Fruit fly (Drosophila melanogaster) whole organism, embryonic: ENCODE measurements around the gene CG5846.

Experiments used
- Aef1 ChIP-seq: fragments of 200-800 bp; sonication (Bioruptor generic); IDR thresholded peaks from 3 replicates; pipeline ENCODE4 v1.3.6; 2022; ENCODE audit warnings: missing biosample characterization, missing genetic modification characterization
- CG10431 ChIP-seq: fragments of 200-800 bp; sonication (Bioruptor generic); optimal IDR thresholded peaks from 3 replicates; lab custom pipeline; 2018; ENCODE audit warnings: missing biosample characterization, mild to moderate bottlenecking, missing genetic modification characterization
- CG10654 ChIP-seq: fragments of 200-800 bp; sonication (Bioruptor generic); optimal IDR thresholded peaks from 2 replicates; lab custom pipeline; 2016; ENCODE audit warnings: missing biosample characterization, missing genetic modification characterization
- CG11723 ChIP-seq: fragments of 200-800 bp; sonication (Bioruptor generic); optimal IDR thresholded peaks from 2 replicates; lab custom pipeline; 2017; ENCODE audit warnings: missing biosample characterization, mild to moderate bottlenecking, missing genetic modification characterization
- CG13287 ChIP-seq: fragments of 200-800 bp; sonication (Bioruptor generic); IDR thresholded peaks from 2 replicates; pipeline ENCODE4 v1.3.6; 2022; ENCODE audit warnings: missing biosample characterization, missing genetic modification characterization; ENCODE audit not compliant: partially characterized antibody
- CG14667 ChIP-seq: fragments of 200-800 bp; sonication (Bioruptor generic); IDR thresholded peaks from 2 replicates; pipeline ENCODE4 v1.3.6; 2022; ENCODE audit warnings: missing biosample characterization, missing genetic modification characterization
- CG14860 ChIP-seq: fragments of 200-800 bp; sonication (Bioruptor generic); IDR thresholded peaks from 3 replicates; pipeline ENCODE4 v1.3.6; 2022; ENCODE audit warnings: missing biosample characterization, missing genetic modification characterization; ENCODE audit not compliant: partially characterized antibody
- CG15011 ChIP-seq: fragments of 200-800 bp; sonication (Bioruptor generic); optimal IDR thresholded peaks from 3 replicates; lab custom pipeline; 2018; ENCODE audit warnings: missing biosample characterization, mild to moderate bottlenecking, missing genetic modification characterization
- CG18476 ChIP-seq: fragments of 200-800 bp; sonication (Bioruptor generic); optimal IDR thresholded peaks from 2 replicates; lab custom pipeline; 2016; ENCODE audit warnings: missing biosample characterization, mild to moderate bottlenecking, missing genetic modification characterization
- CG2116 ChIP-seq: fragments of 200-800 bp; sonication (Bioruptor generic); optimal IDR thresholded peaks from 3 replicates; lab custom pipeline; 2018; ENCODE audit warnings: missing biosample characterization, mild to moderate bottlenecking, missing genetic modification characterization
- CG31388 ChIP-seq: fragments of 200-800 bp; sonication (Bioruptor generic); optimal IDR thresholded peaks from 2 replicates; lab custom pipeline; 2016; ENCODE audit warnings: missing biosample characterization, missing genetic modification characterization
- CG3281 ChIP-seq: fragments of 200-800 bp; sonication (Bioruptor generic); optimal IDR thresholded peaks from 3 replicates; lab custom pipeline; 2017; ENCODE audit warnings: missing biosample characterization, mild to moderate bottlenecking, missing genetic modification characterization
- CG3847 ChIP-seq: fragments of 200-800 bp; sonication (Bioruptor generic); IDR thresholded peaks from 2 replicates; pipeline ENCODE4 v1.3.6; 2022; ENCODE audit warnings: missing biosample characterization, missing genetic modification characterization
- CG6765 ChIP-seq: fragments of 200-800 bp; sonication (Bioruptor generic); optimal IDR thresholded peaks from 3 replicates; lab custom pipeline; 2017; ENCODE audit warnings: missing biosample characterization, mild to moderate bottlenecking, missing genetic modification characterization
- CG6813 ChIP-seq: fragments of 200-800 bp; sonication (Bioruptor generic); optimal IDR thresholded peaks from 2 replicates; lab custom pipeline; 2017; ENCODE audit warnings: missing biosample characterization, missing genetic modification characterization, mild to moderate bottlenecking, moderate library complexity, missing genetic modification reagents
- Dbx ChIP-seq: fragments of 200-800 bp; sonication (Bioruptor generic); IDR thresholded peaks from 3 replicates; pipeline ENCODE4 v1.3.6; 2022; ENCODE audit warnings: missing biosample characterization, missing genetic modification characterization
- Ets65A ChIP-seq: fragments of 200-800 bp; sonication (Bioruptor generic); peaks from one replicate; lab custom pipeline; 2016; ENCODE audit warnings: missing biosample characterization, missing genetic modification characterization
- H2.0 ChIP-seq: fragments of 200-800 bp; sonication (Bioruptor generic); IDR thresholded peaks from 2 replicates; pipeline ENCODE4 v1.3.6; 2022; ENCODE audit warnings: missing biosample characterization, missing genetic modification characterization
- HLH54F ChIP-seq: fragments of 200-800 bp; sonication (Bioruptor generic); optimal IDR thresholded peaks from 3 replicates; lab custom pipeline; 2016; ENCODE audit warnings: missing biosample characterization, missing genetic modification characterization
- Med ChIP-seq: fragments of 200-800 bp; sonication (Bioruptor generic); peaks from one replicate; lab custom pipeline; 2016; ENCODE audit warnings: missing biosample characterization, missing genetic modification characterization, mild to moderate bottlenecking, inconsistent platforms, moderate library complexity
- Nf-YB ChIP-seq: fragments of 200-800 bp; sonication (Bioruptor generic); optimal IDR thresholded peaks from 3 replicates; lab custom pipeline; 2019; ENCODE audit warnings: missing biosample characterization, mild to moderate bottlenecking, missing genetic modification characterization, moderate library complexity
- Opbp ChIP-seq: fragments of 200-800 bp; sonication (Bioruptor generic); IDR thresholded peaks from 3 replicates; pipeline ENCODE4 v1.3.6; 2022; ENCODE audit warnings: missing biosample characterization, missing genetic modification characterization; ENCODE audit not compliant: partially characterized antibody
- Scr ChIP-seq: fragments of 200-800 bp; sonication (Bioruptor generic); IDR thresholded peaks from 2 replicates; pipeline ENCODE4 v1.3.6; 2022; ENCODE audit warnings: missing biosample characterization, missing genetic modification characterization; ENCODE audit not compliant: partially characterized antibody
- Spps ChIP-seq: fragments of 200-800 bp; sonication (Bioruptor generic); optimal IDR thresholded peaks from 2 replicates; lab custom pipeline; 2018; ENCODE audit warnings: missing biosample characterization, mild to moderate bottlenecking, missing genetic modification characterization
- Tbp ChIP-seq: fragments of >200 bp; optimal IDR thresholded peaks from 2 replicates; lab custom pipeline; 2018; ENCODE audit warnings: missing biosample characterization, missing genetic modification characterization
- bbx ChIP-seq: fragments of 200-800 bp; sonication (Bioruptor generic); IDR thresholded peaks from 2 replicates; pipeline ENCODE4 v1.3.6; 2022; ENCODE audit warnings: missing biosample characterization, missing genetic modification characterization; ENCODE audit not compliant: partially characterized antibody
- ci ChIP-seq: fragments of 200-800 bp; sonication (Bioruptor generic); IDR thresholded peaks from 3 replicates; pipeline ENCODE4 v1.3.6; 2022; ENCODE audit warnings: missing biosample characterization, missing genetic modification characterization
- corto ChIP-seq: fragments of 200-800 bp; sonication (Bioruptor generic); optimal IDR thresholded peaks from 2 replicates; lab custom pipeline; 2016; ENCODE audit warnings: missing biosample characterization, mild to moderate bottlenecking, missing genetic modification characterization, moderate library complexity
- crp ChIP-seq, 2 experiments: fragments of 200-800 bp; sonication (Bioruptor generic); optimal IDR thresholded peaks; 2 replicates in 1 of 2; 3 replicates in 1 of 2; lab custom pipeline; 2017; ENCODE audit warnings: missing biosample characterization in 2 of 2, missing genetic modification characterization in 2 of 2, mild to moderate bottlenecking in 1 of 2, moderate library complexity in 1 of 2
- cwo ChIP-seq: fragments of 200-800 bp; sonication (Bioruptor generic); optimal IDR thresholded peaks from 3 replicates; lab custom pipeline; 2017; ENCODE audit warnings: missing biosample characterization, missing genetic modification characterization, mild to moderate bottlenecking, moderate library complexity, missing genetic modification reagents
- gsb ChIP-seq: fragments of 200-800 bp; sonication (Bioruptor generic); IDR thresholded peaks from 2 replicates; pipeline ENCODE4 v1.3.6; 2022; ENCODE audit warnings: missing biosample characterization, missing genetic modification characterization
- hb ChIP-seq: fragments of 200-800 bp; sonication (Bioruptor generic); IDR thresholded peaks from 3 replicates; pipeline ENCODE4 v1.3.6; 2022; ENCODE audit warnings: missing biosample characterization, missing genetic modification characterization; ENCODE audit not compliant: partially characterized antibody
- insv ChIP-seq, 2 experiments: fragments of 200-800 bp; sonication (Bioruptor generic); optimal IDR thresholded peaks; 3 replicates each; lab custom pipeline; 2016 to 2018; ENCODE audit warnings: missing biosample characterization in 2 of 2, missing genetic modification characterization in 2 of 2
- jigr1 ChIP-seq: fragments of 200-800 bp; sonication (Bioruptor generic); IDR thresholded peaks from 3 replicates; pipeline ENCODE4 v1.3.6; 2022; ENCODE audit warnings: missing biosample characterization, missing genetic modification characterization
- lov ChIP-seq, 2 experiments: fragments of 200-800 bp in 1 of 2; fragments of >200 bp in 1 of 2; sonication (Bioruptor generic) in 1 of 2; IDR thresholded peaks in 1 of 2; optimal IDR thresholded peaks in 1 of 2; 2 replicates in 1 of 2; 3 replicates in 1 of 2; pipeline versions ENCODE4 v1.3.6 to Lab custom; 2017 to 2022; ENCODE audit warnings: missing biosample characterization in 1 of 2, missing genetic modification characterization in 1 of 2
- nerfin-2 ChIP-seq: fragments of 200-800 bp; sonication (Bioruptor generic); IDR thresholded peaks from 2 replicates; pipeline ENCODE4 v1.3.6; 2022; ENCODE audit warnings: missing biosample characterization, missing genetic modification characterization; ENCODE audit not compliant: partially characterized antibody
- prd ChIP-seq, 3 experiments: fragments of >200 bp in 2 of 3; fragments of 200-800 bp in 1 of 3; sonication (Bioruptor generic) in 1 of 3; optimal IDR thresholded peaks in 2 of 3; IDR thresholded peaks in 1 of 3; 2 replicates in 2 of 3; 3 replicates in 1 of 3; pipeline versions ENCODE4 v1.3.6 to Lab custom; 2017 to 2022; ENCODE audit warnings: missing biosample characterization in 1 of 3, missing genetic modification characterization in 1 of 3
- pzg ChIP-seq: fragments of 200-800 bp; sonication (Bioruptor generic); optimal IDR thresholded peaks from 3 replicates; lab custom pipeline; 2018; ENCODE audit warnings: missing biosample characterization, mild to moderate bottlenecking, missing genetic modification characterization, moderate library complexity
- vnd ChIP-seq: fragments of 200-800 bp; sonication (Bioruptor generic); IDR thresholded peaks from 3 replicates; pipeline ENCODE4 v1.3.6; 2022; ENCODE audit warnings: missing biosample characterization, missing genetic modification characterization; ENCODE audit not compliant: partially characterized antibody
- wor ChIP-seq: fragments of 200-800 bp; sonication (Bioruptor generic); IDR thresholded peaks from 2 replicates; pipeline ENCODE4 v1.3.6; 2022; ENCODE audit warnings: missing biosample characterization, missing genetic modification characterization

CG5846 gene

dm6 chr2L:9919949-9920348 is 37.1 kb downstream of the CG5846 start, which contains the start of gene CG4594 (continued):
- TF ChIP-seq vnd (GFP tag; lab: Robert Waterston, UW) (no peak), Spps (no peak), Nf-YB (no peak), CG18476 (no peak), Dbx (GFP tag; lab: Robert Waterston, UW) (no peak), crp (GFP tag; optimal IDR thresholded peaks at IDR 0.05; lab: Kevin White, UChicago) (peak in 1 of 2 experiments; percentile 71), CG3847 (GFP tag; lab: Robert Waterston, UW) (no peak), CG3281 (GFP tag; lab: Kevin White, UChicago) (no peak), cwo (GFP tag; lab: Kevin White, UChicago) (no peak), CG15011 (no peak), CG13287 (GFP tag; lab: Robert Waterston, UW) (no peak), nerfin-2 (GFP tag; lab: Robert Waterston, UW) (peak; percentile 41; the same call in 1 of the 2 replicates), H2.0 (GFP tag; lab: Robert Waterston, UW) (no peak), ci (GFP tag; lab: Robert Waterston, UW) (no peak), Aef1 (GFP tag; lab: Robert Waterston, UW) (no peak), CG2116 (GFP tag; lab: Kevin White, UChicago) (peak; percentile 3), CG10654 (GFP tag; lab: Kevin White, UChicago) (no peak), insv (GFP tag; optimal IDR thresholded peaks at IDR 0.05; lab: Kevin White, UChicago) (no peak), Scr (GFP tag; lab: Robert Waterston, UW) (0 out of 2 replicates have a peak, but pooled peaks have one; percentile 32), prd (optimal IDR thresholded peaks at IDR 0.05; lab: Kevin White, UChicago) (no peak), prd (GFP tag; IDR thresholded peaks at IDR 0.05; lab: Robert Waterston, UW) (no peak), lov (optimal IDR thresholded peaks at IDR 0.05; lab: Kevin White, UChicago) (no peak), lov (GFP tag; IDR thresholded peaks at IDR 0.05; lab: Robert Waterston, UW) (no peak), pzg (peak; percentile 17), CG14667 (no peak), corto (GFP tag; lab: Kevin White, UChicago) (no peak), CG14860 (GFP tag; lab: Robert Waterston, UW) (0 out of 3 replicates have a peak, but pooled peaks have one; percentile 12), CG6813 (no peak), CG10431 (no peak), hb (GFP tag; lab: Robert Waterston, UW) (no peak), Tbp (GFP tag; lab: Kevin White, UChicago) (no peak), HLH54F (GFP tag; lab: Kevin White, UChicago) (no peak), CG11723 (GFP tag; lab: Kevin White, UChicago) (no peak)

- TF ChIP-seq CG6765 (GFP tag; lab: Kevin White, UChicago) (no peak), Ets65A (GFP tag; lab: Kevin White, UChicago) (peak; percentile 67), Med (GFP tag; lab: Kevin White, UChicago) (peak; percentile 56), bbx (0 out of 2 replicates have a peak, but pooled peaks have one; percentile 26), wor (GFP tag; lab: Robert Waterston, UW) (no peak), gsb (GFP tag; lab: Robert Waterston, UW) (peak; percentile 26; the same call in 1 of the 2 replicates), jigr1 (GFP tag; lab: Robert Waterston, UW) (0 out of 3 replicates have a peak, but pooled peaks have one; percentile 37), Opbp (GFP tag; lab: Robert Waterston, UW) (peak; percentile 46; the same call in 1 of the 3 replicates), CG31388 (GFP tag; lab: Kevin White, UChicago) (no peak)
Observed at dm6 chr2L:9919218-9919617, 37.8 kb downstream of the CG5846 start.
